Worm (Caenorhabditis elegans) whole organism, L1 larva: ENCODE measurements around the gene C18D11.7.
A peak's percentile ranks its signal among the peaks of the same experiment; 100 is the strongest.

Source experiments
- F16B12.6 ChIP-seq: fragments of 150-350 bp; optimal IDR thresholded peaks from 2 replicates; lab custom pipeline; 2014; ENCODE audit warnings: missing biosample characterization, missing genetic modification characterization
- aly-2 ChIP-seq: fragments of 150-350 bp; optimal IDR thresholded peaks from 2 replicates; lab custom pipeline; 2014; ENCODE audit warnings: missing biosample characterization, missing genetic modification characterization
- ama-1 ChIP-seq: fragments of 150-350 bp; optimal IDR thresholded peaks from 2 replicates; lab custom pipeline; 2014
- blmp-1 ChIP-seq: fragments of 150-350 bp; optimal IDR thresholded peaks from 2 replicates; lab custom pipeline; 2014; ENCODE audit warnings: missing biosample characterization, missing genetic modification characterization
- ceh-88 ChIP-seq: fragments of 200-800 bp; sonication (Bioruptor generic); IDR thresholded peaks from 2 replicates; pipeline ENCODE4 v1.3.6; 2022; ENCODE audit warnings: missing genetic modification characterization, missing compliant biosample characterization
- ces-1 ChIP-seq: fragments of 150-350 bp; optimal IDR thresholded peaks from 2 replicates; lab custom pipeline; 2014; ENCODE audit warnings: missing biosample characterization, missing genetic modification reagents, missing genetic modification characterization
- dpl-1 ChIP-seq, 3 experiments: fragments of 150-350 bp in 2 of 3; sonication (generic microtip) in 1 of 3; optimal IDR thresholded peaks; 2 replicates each; lab custom pipeline; 2014 to 2017; ENCODE audit warnings: missing biosample characterization in 3 of 3, missing genetic modification characterization in 3 of 3, missing genetic modification reagents in 3 of 3
- efl-1 ChIP-seq, 4 experiments: fragments of 150-350 bp; optimal IDR thresholded peaks in 3 of 4; peaks in 1 of 4; 1 replicate in 1 of 4; 2 replicates in 3 of 4; lab custom pipeline; 2014; ENCODE audit warnings: missing biosample characterization in 2 of 4, missing genetic modification characterization in 2 of 4, missing genetic modification reagents in 2 of 4
- efl-3 ChIP-seq: fragments of 200-800 bp; sonication (Bioruptor generic); optimal IDR thresholded peaks from 2 replicates; lab custom pipeline; 2018; ENCODE audit warnings: mild to moderate bottlenecking, missing genetic modification characterization, missing compliant biosample characterization
- elt-2 ChIP-seq: sonication (generic microtip); optimal IDR thresholded peaks from 2 replicates; lab custom pipeline; 2016; ENCODE audit warnings: missing genetic modification characterization, mild to moderate bottlenecking, inconsistent platforms, missing compliant biosample characterization, missing genetic modification reagents
- fkh-10 ChIP-seq: sonication (generic microtip); optimal IDR thresholded peaks from 2 replicates; lab custom pipeline; 2017; ENCODE audit warnings: missing biosample characterization, missing genetic modification reagents, missing genetic modification characterization
- fkh-4 ChIP-seq: sonication (generic microtip); optimal IDR thresholded peaks from 2 replicates; lab custom pipeline; 2016; ENCODE audit warnings: missing compliant biosample characterization, missing genetic modification characterization, borderline replicate concordance
- isw-1 ChIP-seq: fragments of 200-800 bp; sonication (Bioruptor generic); IDR thresholded peaks from 2 replicates; pipeline ENCODE4 v1.3.6; 2022; ENCODE audit warnings: missing genetic modification characterization, missing compliant biosample characterization
- lin-14 ChIP-seq: fragments of 200-800 bp; sonication (Bioruptor generic); optimal IDR thresholded peaks from 2 replicates; lab custom pipeline; 2018; ENCODE audit warnings: mild to moderate bottlenecking, missing genetic modification characterization, moderate library complexity, missing compliant biosample characterization
- lsy-2 ChIP-seq, 2 experiments: fragments of 150-350 bp; optimal IDR thresholded peaks; 2 replicates each; lab custom pipeline; 2014; ENCODE audit warnings: missing biosample characterization in 2 of 2, missing genetic modification characterization in 2 of 2
- mab-9 ChIP-seq: fragments of 200-800 bp; sonication (Bioruptor generic); IDR thresholded peaks from 2 replicates; pipeline ENCODE4 v1.3.6; 2022; ENCODE audit warnings: missing genetic modification reagents, missing genetic modification characterization, missing compliant biosample characterization
- mdl-1 ChIP-seq, 2 experiments: fragments of 150-350 bp; optimal IDR thresholded peaks; 2 replicates each; lab custom pipeline; 2014 to 2017; ENCODE audit warnings: missing biosample characterization in 2 of 2, missing genetic modification characterization in 2 of 2, inconsistent platforms in 1 of 2
- mef-2 ChIP-seq: fragments of 150-350 bp; optimal IDR thresholded peaks from 2 replicates; lab custom pipeline; 2014; ENCODE audit warnings: missing biosample characterization, missing genetic modification characterization
- nhr-85 ChIP-seq: sonication (generic microtip); peaks from one replicate; lab custom pipeline; 2016; ENCODE audit warnings: missing genetic modification characterization, inconsistent platforms, missing compliant biosample characterization
- pax-3 ChIP-seq: fragments of 200-800 bp; sonication (Bioruptor generic); optimal IDR thresholded peaks from 2 replicates; lab custom pipeline; 2018; ENCODE audit warnings: mild to moderate bottlenecking, missing genetic modification characterization, moderate library complexity, missing compliant biosample characterization
- pqm-1 ChIP-seq: sonication (generic microtip); optimal IDR thresholded peaks from 3 replicates; lab custom pipeline; 2017; ENCODE audit warnings: missing biosample characterization, missing genetic modification characterization
- rnt-1 ChIP-seq: sonication (generic microtip); optimal IDR thresholded peaks from 2 replicates; lab custom pipeline; 2016; ENCODE audit warnings: mild to moderate bottlenecking, missing genetic modification characterization, moderate library complexity, missing compliant biosample characterization
- skn-1 ChIP-seq: fragments of 150-350 bp; optimal IDR thresholded peaks from 2 replicates; lab custom pipeline; 2014; ENCODE audit warnings: missing biosample characterization, missing genetic modification characterization
- snpc-4 ChIP-seq: fragments of 150-350 bp; optimal IDR thresholded peaks from 2 replicates; lab custom pipeline; 2014; ENCODE audit warnings: missing biosample characterization, missing genetic modification characterization
- sox-4 ChIP-seq: sonication (generic microtip); optimal IDR thresholded peaks from 2 replicates; lab custom pipeline; 2016; ENCODE audit warnings: missing genetic modification characterization, missing compliant biosample characterization
- unc-62 ChIP-seq: fragments of 150-350 bp; optimal IDR thresholded peaks from 2 replicates; lab custom pipeline; 2014; ENCODE audit warnings: missing biosample characterization, missing genetic modification reagents, missing genetic modification characterization
- unc-98 ChIP-seq: fragments of 200-800 bp; sonication (Bioruptor generic); IDR thresholded peaks from 2 replicates; pipeline ENCODE4 v1.3.6; 2022; ENCODE audit warnings: missing genetic modification characterization, missing compliant biosample characterization
- xbp-1 ChIP-seq: sonication (generic microtip); optimal IDR thresholded peaks from 2 replicates; lab custom pipeline; 2016; ENCODE audit warnings: missing genetic modification characterization, missing compliant biosample characterization
- zag-1 ChIP-seq: fragments of 150-350 bp; optimal IDR thresholded peaks from 2 replicates; lab custom pipeline; 2014; ENCODE audit warnings: missing biosample characterization, missing genetic modification characterization

The C18D11.7 gene

DNA sequence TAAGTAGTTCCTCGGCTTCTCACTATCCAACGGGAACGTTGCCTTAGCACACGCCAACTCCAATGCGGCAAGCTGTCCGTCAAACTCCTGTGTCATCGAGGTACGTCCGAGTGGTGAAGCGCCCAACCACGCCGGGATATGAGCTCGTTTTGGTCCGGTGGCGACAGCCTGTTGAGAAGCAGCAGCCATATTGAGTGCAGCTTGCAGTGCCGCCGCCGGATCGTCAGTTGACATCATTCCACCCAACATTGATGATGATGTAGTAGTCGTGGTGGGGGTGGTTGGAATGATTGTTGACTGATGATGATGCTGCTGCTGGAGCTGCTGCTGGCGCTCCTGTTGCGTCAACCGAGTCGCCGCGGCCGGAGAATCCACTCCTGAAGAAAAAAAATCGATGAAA, 26.9 kb upstream of the C18D11.7 start:
- no peak for TF ChIP-seq efl-1 (optimal IDR thresholded peaks at IDR 0.05; lab: Kevin White, UChicago)
- peak in 1 of 2 experiments; percentile 31 for TF ChIP-seq efl-1 (GFP tag; optimal IDR thresholded peaks at IDR 0.05 in 1 of 2; lab: Kevin White, UChicago)
- no peak for TF ChIP-seq sox-4 (tag; lab: Kevin White, UChicago)
- no peak for TF ChIP-seq unc-62 (GFP tag; lab: Kevin White, UChicago)

DNA sequence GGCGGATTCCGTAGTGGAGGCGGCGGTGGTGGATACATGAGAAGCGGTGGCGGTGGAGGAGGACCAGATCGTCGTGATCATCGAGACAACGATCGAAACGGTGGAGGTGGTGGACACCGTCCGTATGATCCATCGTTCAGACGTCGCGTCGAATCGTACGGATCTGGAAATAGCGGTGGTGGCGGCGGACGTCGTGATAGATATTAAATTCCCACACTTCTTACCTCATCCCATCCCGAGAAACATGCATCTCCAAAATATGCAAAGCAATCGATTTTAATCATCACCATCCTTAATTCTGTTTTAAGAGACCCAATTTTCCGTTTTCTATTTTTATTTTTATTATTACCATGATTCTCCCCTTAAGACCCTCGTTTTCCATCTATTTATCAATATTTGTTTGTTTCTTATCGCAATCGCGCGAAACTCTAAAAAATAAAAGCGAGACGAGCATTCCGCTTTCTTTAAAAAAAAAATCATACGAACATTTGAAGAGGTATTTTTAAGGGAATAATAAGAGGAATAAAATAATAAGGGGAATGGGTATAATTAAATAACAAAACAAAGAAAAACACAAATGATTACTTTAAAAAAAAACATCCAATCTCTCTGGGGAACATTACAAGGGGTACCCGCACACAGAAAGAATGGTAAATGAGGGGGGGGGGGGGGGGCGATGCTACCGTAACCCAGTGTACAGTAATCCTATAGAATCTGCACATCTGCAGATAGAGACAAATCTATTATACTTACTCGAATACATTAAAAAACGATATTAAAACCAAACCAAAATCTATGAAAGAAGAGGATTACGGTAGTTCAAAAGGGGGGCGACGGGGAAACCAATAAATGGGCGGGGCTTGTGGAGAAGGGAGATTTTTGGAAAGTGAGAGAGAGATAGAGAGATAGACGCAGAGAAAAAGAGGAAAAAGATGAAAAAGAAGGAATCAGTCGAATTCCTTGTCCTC, 24.2 kb upstream of the C18D11.7 start:
- TF ChIP-seq mab-9 (GFP tag; lab: Robert Waterston, UW) (peak; percentile 34; the same call in 1 of the 2 replicates), lin-14 (GFP tag; lab: Kevin White, UChicago) (no peak), pax-3 (tag; lab: Kevin White, UChicago) (no peak), unc-98 (GFP tag; lab: Robert Waterston, UW) (0 out of 2 replicates have a peak, but pooled peaks have one; percentile 9), lsy-2 (tag; optimal IDR thresholded peaks at IDR 0.05; lab: Kevin White, UChicago) (peak in 1 of 2 experiments; percentile 6), efl-1 (optimal IDR thresholded peaks at IDR 0.05; lab: Kevin White, UChicago) (no peak), efl-1 (GFP tag; optimal IDR thresholded peaks at IDR 0.05 in 1 of 2; lab: Kevin White, UChicago) (peak in 1 of 2 experiments; percentile 38), efl-3 (GFP tag; lab: Kevin White, UChicago) (no peak), dpl-1 (GFP tag; optimal IDR thresholded peaks at IDR 0.05; lab: Kevin White, UChicago) (no peak), F16B12.6 (tag; lab: Kevin White, UChicago) (no peak), pqm-1 (no peak), mdl-1 (tag; optimal IDR thresholded peaks at IDR 0.05; lab: Kevin White, UChicago) (no peak), nhr-85 (tag; lab: Kevin White, UChicago) (no peak)

- TF ChIP-seq isw-1: no peak
- no peak for TF ChIP-seq zag-1 (tag; lab: Kevin White, UChicago)
- no peak for TF ChIP-seq ama-1 (lab: Kevin White, UChicago)
- TF ChIP-seq skn-1: no peak
- peak; percentile 14 for TF ChIP-seq nhr-85 (tag; lab: Kevin White, UChicago)
- TF ChIP-seq fkh-4 (tag; lab: Kevin White, UChicago): no peak
- no peak for TF ChIP-seq ceh-88 (GFP tag; lab: Robert Waterston, UW)
- no peak for TF ChIP-seq efl-1 (optimal IDR thresholded peaks at IDR 0.05; lab: Kevin White, UChicago)
- TF ChIP-seq efl-1 (GFP tag; optimal IDR thresholded peaks at IDR 0.05 in 1 of 2; lab: Kevin White, UChicago): peak in 1 of 2 experiments; percentile 27
- TF ChIP-seq ces-1: no peak
- no peak for TF ChIP-seq xbp-1 (tag; lab: Kevin White, UChicago)
Observed at ce11 chrIII:11829585-11830195, 23.1 kb upstream of the C18D11.7 start.

DNA sequence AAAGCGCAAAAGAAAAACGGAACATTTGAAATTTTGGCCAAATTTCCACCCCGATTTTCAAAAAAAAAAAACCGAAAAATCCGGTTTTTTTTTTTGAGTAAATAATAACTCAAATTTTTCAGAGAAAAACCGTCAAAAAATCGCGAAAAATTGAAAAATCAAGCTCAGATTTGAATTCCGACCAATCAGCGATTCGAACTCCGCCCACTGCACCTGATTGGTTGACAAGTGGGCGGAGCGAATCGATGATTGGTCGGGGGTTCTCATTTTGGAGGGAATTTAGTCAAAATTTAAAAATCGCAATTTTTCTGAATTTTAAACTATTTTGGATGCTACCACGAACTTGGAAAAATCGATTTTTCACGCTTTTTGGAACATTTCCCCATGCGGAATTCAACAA, 22.5 kb upstream of the C18D11.7 start:
- TF ChIP-seq elt-2 (no peak), aly-2 (tag; lab: Kevin White, UChicago) (no peak), fkh-10 (GFP tag; lab: Kevin White, UChicago) (no peak), blmp-1 (tag; lab: Kevin White, UChicago) (no peak), snpc-4 (tag; lab: Kevin White, UChicago) (no peak), efl-1 (optimal IDR thresholded peaks at IDR 0.05; lab: Kevin White, UChicago) (no peak), efl-1 (GFP tag; optimal IDR thresholded peaks at IDR 0.05 in 1 of 2; lab: Kevin White, UChicago) (peak in 1 of 2 experiments; percentile 33), rnt-1 (tag; lab: Kevin White, UChicago) (no peak), mef-2 (no peak)

DNA sequence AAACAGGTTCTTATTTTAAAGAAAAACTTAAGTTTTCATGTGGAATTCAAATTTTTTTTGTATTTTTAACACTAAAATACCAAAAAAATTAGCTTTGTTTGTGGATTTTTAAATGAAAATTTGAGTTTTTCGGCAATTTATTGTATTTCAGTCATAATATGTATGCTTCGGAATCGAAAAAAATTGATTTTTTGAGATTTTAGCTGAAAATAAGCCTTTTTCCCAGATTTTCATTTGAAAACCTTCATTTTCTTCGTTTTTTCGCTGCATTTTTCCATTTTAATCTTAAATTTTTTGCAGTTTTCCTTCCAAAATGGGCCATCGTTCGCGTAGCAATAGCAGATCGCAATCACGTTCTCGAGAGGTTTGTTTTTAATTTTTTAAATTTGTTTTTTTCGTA, 19.5 kb upstream of the C18D11.7 start, which contains the start of gene rsp-8:
TSS of gene rsp-8 (plus strand) at position 301 of the 400 bp plus-strand sequence.
- TF ChIP-seq nhr-85 (tag; lab: Kevin White, UChicago) (peak; percentile 2), aly-2 (tag; lab: Kevin White, UChicago) (no peak)
